Fruit fly (Drosophila melanogaster) whole organism, wandering third instar larva: ENCODE results near the gene CG34299.

Experiments
- Abd-B ChIP-seq: fragments of >200 bp; optimal IDR thresholded peaks from 2 replicates; lab custom pipeline; 2017; ENCODE audit warnings: missing biosample characterization, missing genetic modification characterization
- CG32264 ChIP-seq: fragments of 200-800 bp; sonication (Bioruptor generic); optimal IDR thresholded peaks from 2 replicates; lab custom pipeline; 2016; ENCODE audit warnings: missing biosample characterization, missing genetic modification characterization
- CrebA ChIP-seq: fragments of 200-800 bp; sonication (Bioruptor generic); optimal IDR thresholded peaks from 2 replicates; lab custom pipeline; 2016; ENCODE audit warnings: missing biosample characterization, mild to moderate bottlenecking, missing genetic modification characterization, borderline replicate concordance
- Jra ChIP-seq: sonication (Bioruptor generic); optimal IDR thresholded peaks from 2 replicates; lab custom pipeline; 2016; ENCODE audit warnings: missing biosample characterization, missing genetic modification characterization
- Myc ChIP-seq: fragments of >200 bp; optimal IDR thresholded peaks from 2 replicates; lab custom pipeline; 2017
- OdsH ChIP-seq: fragments of 200-800 bp; sonication (Bioruptor generic); optimal IDR thresholded peaks from 2 replicates; lab custom pipeline; 2016; ENCODE audit warnings: missing biosample characterization, mild to moderate bottlenecking, missing genetic modification characterization
- br ChIP-seq: fragments of 200-800 bp; sonication (Bioruptor generic); optimal IDR thresholded peaks from 2 replicates; lab custom pipeline; 2016; ENCODE audit warnings: missing biosample characterization, missing genetic modification characterization
- foxo ChIP-seq, 2 experiments: fragments of 200-800 bp; sonication (Bioruptor generic); optimal IDR thresholded peaks; 2 replicates in 1 of 2; 3 replicates in 1 of 2; lab custom pipeline; 2016 to 2017; ENCODE audit warnings: missing biosample characterization in 2 of 2, missing genetic modification characterization in 2 of 2
- h ChIP-seq: fragments of 200-800 bp; sonication (Bioruptor generic); optimal IDR thresholded peaks from 3 replicates; lab custom pipeline; 2016; ENCODE audit warnings: missing biosample characterization, mild to moderate bottlenecking, missing genetic modification characterization
- lola ChIP-seq: fragments of >200 bp; optimal IDR thresholded peaks from 2 replicates; lab custom pipeline; 2017; ENCODE audit warnings: missing biosample characterization, missing genetic modification characterization
- pan ChIP-seq: fragments of >200 bp; optimal IDR thresholded peaks from 2 replicates; lab custom pipeline; 2017
- psq ChIP-seq: fragments of 200-800 bp; sonication (Bioruptor generic); optimal IDR thresholded peaks from 3 replicates; lab custom pipeline; 2017; ENCODE audit warnings: missing biosample characterization, mild to moderate bottlenecking, missing genetic modification characterization, moderate library complexity
- sage ChIP-seq: fragments of 200-800 bp; sonication (Bioruptor generic); optimal IDR thresholded peaks from 2 replicates; lab custom pipeline; 2016; ENCODE audit warnings: missing biosample characterization, mild to moderate bottlenecking, missing genetic modification characterization

- TF ChIP-seq psq (GFP tag; lab: Kevin White, UChicago) (peak; percentile 76), Abd-B (GFP tag; lab: Kevin White, UChicago) (no peak), OdsH (GFP tag; lab: Kevin White, UChicago) (no peak), lola (no peak), h (GFP tag; lab: Kevin White, UChicago) (no peak), Myc (lab: Kevin White, UChicago) (no peak), br (GFP tag; lab: Kevin White, UChicago) (no peak), CrebA (GFP tag; lab: Kevin White, UChicago) (no peak), sage (no peak), pan (no peak), CG32264 (no peak), foxo (GFP tag; optimal IDR thresholded peaks at IDR 0.05; lab: Kevin White, UChicago) (no peak), Jra (no peak)
Measured at dm6 chr3R:30272858-30273379, 23.5 kb downstream of the CG34299 start.
